Worm (Caenorhabditis elegans) whole organism, L2 larva: ENCODE measurements around the gene cyb-1.
A peak's percentile ranks its signal among the peaks of the same experiment; 100 is the strongest.

Source experiments
- blmp-1 ChIP-seq: sonication (generic microtip); optimal IDR thresholded peaks from 2 replicates; lab custom pipeline; 2017; ENCODE audit warnings: missing genetic modification characterization, mild to moderate bottlenecking, missing compliant biosample characterization, antibody characterized with exemption, moderate library complexity; ENCODE audit not compliant: insufficient read depth
- ceh-16 ChIP-seq: fragments of 150-350 bp; optimal IDR thresholded peaks from 2 replicates; lab custom pipeline; 2014; ENCODE audit warnings: missing biosample characterization, missing genetic modification characterization
- crh-2 ChIP-seq: sonication (generic microtip); optimal IDR thresholded peaks from 2 replicates; lab custom pipeline; 2017; ENCODE audit warnings: missing biosample characterization, missing genetic modification characterization
- dmd-4 ChIP-seq: sonication (generic microtip); optimal IDR thresholded peaks from 2 replicates; lab custom pipeline; 2017; ENCODE audit warnings: missing biosample characterization, missing genetic modification characterization
- fos-1 ChIP-seq: fragments of 150-350 bp; optimal IDR thresholded peaks from 2 replicates; lab custom pipeline; 2014; ENCODE audit warnings: missing biosample characterization, missing genetic modification characterization
- lin-39 ChIP-seq: fragments of 150-350 bp; optimal IDR thresholded peaks from 2 replicates; lab custom pipeline; 2014; ENCODE audit warnings: missing biosample characterization, missing genetic modification reagents, missing genetic modification characterization
- nhr-129 ChIP-seq: fragments of 150-350 bp; optimal IDR thresholded peaks from 2 replicates; lab custom pipeline; 2014; ENCODE audit warnings: missing biosample characterization, missing genetic modification characterization
- nhr-237 ChIP-seq: fragments of 150-350 bp; optimal IDR thresholded peaks from 2 replicates; lab custom pipeline; 2014; ENCODE audit warnings: missing biosample characterization, missing genetic modification characterization
- nhr-25 ChIP-seq: fragments of 150-350 bp; sonication (generic microtip); optimal IDR thresholded peaks from 3 replicates; lab custom pipeline; 2014; ENCODE audit warnings: missing biosample characterization, missing genetic modification characterization
- snpc-4 ChIP-seq: fragments of 150-350 bp; optimal IDR thresholded peaks from 2 replicates; lab custom pipeline; 2014; ENCODE audit warnings: missing biosample characterization, missing genetic modification characterization
- unc-62 ChIP-seq: fragments of 150-350 bp; optimal IDR thresholded peaks from 2 replicates; lab custom pipeline; 2014; ENCODE audit warnings: missing biosample characterization, missing genetic modification reagents, missing genetic modification characterization
- ztf-11 ChIP-seq: sonication (generic microtip); optimal IDR thresholded peaks from 2 replicates; lab custom pipeline; 2017; ENCODE audit warnings: missing biosample characterization, missing genetic modification characterization

- TF ChIP-seq ztf-11 (tag; lab: Kevin White, UChicago): no peak
- TF ChIP-seq nhr-237 (tag; lab: Kevin White, UChicago): no peak
- TF ChIP-seq ceh-16 (tag; lab: Kevin White, UChicago): no peak
- no peak for TF ChIP-seq lin-39 (tag; lab: Kevin White, UChicago)
- no peak for TF ChIP-seq snpc-4 (tag; lab: Kevin White, UChicago)
- TF ChIP-seq unc-62 (GFP tag; lab: Kevin White, UChicago): no peak
- TF ChIP-seq fos-1: no peak
- no peak for TF ChIP-seq blmp-1 (tag; lab: Kevin White, UChicago)
- no peak for TF ChIP-seq nhr-129 (tag; lab: Kevin White, UChicago)
- TF ChIP-seq dmd-4 (tag; lab: Kevin White, UChicago): no peak
- TF ChIP-seq nhr-25 (tag; lab: Kevin White, UChicago): peak; percentile 76
- no peak for TF ChIP-seq crh-2 (tag; lab: Kevin White, UChicago)
Observed at ce11 chrIV:10737011-10737553, 2.1 kb downstream of the cyb-1 start, which contains the start of gene grl-21.
